Worm (Caenorhabditis elegans): ENCODE measurements around the gene slc-17.5.

- TF ChIP-seq egl-27 (tag; optimal IDR thresholded peaks at IDR 0.05) (no peak), mdl-1 (tag; optimal IDR thresholded peaks at IDR 0.05) (no peak), elt-2 (tag; optimal IDR thresholded peaks at IDR 0.05) (no peak), hlh-17 (GFP tag; optimal IDR thresholded peaks at IDR 0.05; ENCODE audit: borderline replicate concordance) (no peak), elt-3 (tag; optimal IDR thresholded peaks at IDR 0.05) (no peak), lin-39 (tag; optimal IDR thresholded peaks at IDR 0.05) (no peak), nhr-71 (tag; optimal IDR thresholded peaks at IDR 0.05) (no peak), aly-2 (tag; optimal IDR thresholded peaks at IDR 0.05) (no peak), lin-13 (GFP tag; optimal IDR thresholded peaks at IDR 0.05) (no peak), fos-1 (tag; optimal IDR thresholded peaks at IDR 0.05) (no peak), ztf-4 (tag; optimal IDR thresholded peaks at IDR 0.05) (no peak), blmp-1 (tag; optimal IDR thresholded peaks at IDR 0.05) (no peak), ztf-11 (tag; optimal IDR thresholded peaks at IDR 0.05) (no peak), snpc-4 (tag; optimal IDR thresholded peaks at IDR 0.05) (no peak)
These were observed 42.4 kb upstream of the slc-17.5 start for ce11 chrV:8327080-8327479.
